Worm (Caenorhabditis elegans) whole organism, late embryonic: Measurements from ENCODE around the gene dpy-31.
A peak's percentile ranks its signal among the peaks of the same experiment; 100 is the strongest.

Experiments used
- C38D4.7 ChIP-seq: fragments of 200-800 bp; sonication (Bioruptor generic); optimal IDR thresholded peaks from 2 replicates; lab custom pipeline; 2018; ENCODE audit warnings: mild to moderate bottlenecking, missing genetic modification characterization, moderate library complexity, missing compliant biosample characterization
- F13H6.1 ChIP-seq: sonication (generic microtip); optimal IDR thresholded peaks from 2 replicates; lab custom pipeline; 2016; ENCODE audit warnings: missing genetic modification characterization, missing compliant biosample characterization
- Y22D7AL.16 ChIP-seq: sonication (generic microtip); optimal IDR thresholded peaks from 2 replicates; lab custom pipeline; 2016; ENCODE audit warnings: missing genetic modification characterization, missing compliant biosample characterization
- ahr-1 ChIP-seq: sonication (generic microtip); optimal IDR thresholded peaks from 2 replicates; lab custom pipeline; 2016; ENCODE audit warnings: missing genetic modification characterization, missing compliant biosample characterization
- ceh-14 ChIP-seq: sonication (generic microtip); optimal IDR thresholded peaks from 2 replicates; lab custom pipeline; 2016; ENCODE audit warnings: missing genotype, missing genetic modification characterization, missing compliant biosample characterization
- ceh-19 ChIP-seq: fragments of 200-800 bp; sonication (Bioruptor generic); optimal IDR thresholded peaks from 2 replicates; lab custom pipeline; 2018; ENCODE audit warnings: mild to moderate bottlenecking, missing genetic modification characterization, missing compliant biosample characterization
- ceh-2 ChIP-seq: sonication (generic microtip); optimal IDR thresholded peaks from 2 replicates; lab custom pipeline; 2016; ENCODE audit warnings: missing genotype, missing genetic modification characterization, missing compliant biosample characterization
- ceh-22 ChIP-seq: sonication (generic microtip); optimal IDR thresholded peaks from 2 replicates; lab custom pipeline; 2017; ENCODE audit warnings: missing biosample characterization, missing genetic modification characterization
- ceh-24 ChIP-seq: sonication (generic microtip); optimal IDR thresholded peaks from 2 replicates; lab custom pipeline; 2016; ENCODE audit warnings: mild to moderate bottlenecking, missing genetic modification characterization, missing compliant biosample characterization
- ceh-30 ChIP-seq: fragments of 150-350 bp; optimal IDR thresholded peaks from 2 replicates; lab custom pipeline; 2014; ENCODE audit warnings: missing biosample characterization, missing genetic modification characterization
- ceh-31 ChIP-seq: sonication (generic microtip); optimal IDR thresholded peaks from 2 replicates; lab custom pipeline; 2016; ENCODE audit warnings: missing genetic modification characterization, missing compliant biosample characterization
- ceh-34 ChIP-seq: sonication (generic microtip); optimal IDR thresholded peaks from 2 replicates; lab custom pipeline; 2016; ENCODE audit warnings: mild to moderate bottlenecking, missing genetic modification characterization, missing compliant biosample characterization
- ceh-45 ChIP-seq: fragments of 200-800 bp; sonication (Bioruptor generic); IDR thresholded peaks from 2 replicates; pipeline ENCODE4 v1.3.6; 2022; ENCODE audit warnings: missing genetic modification reagents, missing genetic modification characterization, missing compliant biosample characterization
- ceh-6 ChIP-seq: fragments of 200-800 bp; sonication (Bioruptor generic); optimal IDR thresholded peaks from 2 replicates; lab custom pipeline; 2018; ENCODE audit warnings: mild to moderate bottlenecking, missing genetic modification characterization, missing compliant biosample characterization
- dmd-4 ChIP-seq: sonication (generic microtip); optimal IDR thresholded peaks from 2 replicates; lab custom pipeline; 2016; ENCODE audit warnings: borderline replicate concordance, missing genetic modification characterization, missing compliant biosample characterization
- dve-1 ChIP-seq: sonication (generic microtip); optimal IDR thresholded peaks from 2 replicates; lab custom pipeline; 2017; ENCODE audit warnings: antibody characterized with exemption, mild to moderate bottlenecking, missing genetic modification characterization, missing compliant biosample characterization
- elt-2 ChIP-seq: sonication (generic microtip); optimal IDR thresholded peaks from 2 replicates; lab custom pipeline; 2016; ENCODE audit warnings: missing genetic modification reagents, missing genetic modification characterization, missing compliant biosample characterization
- ets-4 ChIP-seq: sonication (generic microtip); optimal IDR thresholded peaks from 2 replicates; lab custom pipeline; 2016; ENCODE audit warnings: missing genetic modification characterization, missing compliant biosample characterization
- eyg-1 ChIP-seq: sonication (generic microtip); optimal IDR thresholded peaks from 2 replicates; lab custom pipeline; 2016; ENCODE audit warnings: missing genotype, missing genetic modification characterization, missing compliant biosample characterization
- fax-1 ChIP-seq: sonication (generic microtip); optimal IDR thresholded peaks from 2 replicates; lab custom pipeline; 2016; ENCODE audit warnings: missing genotype, missing genetic modification characterization, missing compliant biosample characterization
- fkh-10 ChIP-seq: fragments of 150-350 bp; optimal IDR thresholded peaks from 2 replicates; lab custom pipeline; 2014; ENCODE audit warnings: missing biosample characterization, missing genetic modification reagents, missing genetic modification characterization
- gmeb-2 ChIP-seq: sonication (generic microtip); optimal IDR thresholded peaks from 2 replicates; lab custom pipeline; 2016; ENCODE audit warnings: missing genetic modification characterization, inconsistent platforms, missing compliant biosample characterization
- hlh-30 ChIP-seq: sonication (generic microtip); optimal IDR thresholded peaks from 2 replicates; lab custom pipeline; 2017; ENCODE audit warnings: antibody characterized with exemption, missing genetic modification characterization, missing compliant biosample characterization; ENCODE audit not compliant: insufficient read depth
- hlh-8 ChIP-seq: sonication (generic microtip); optimal IDR thresholded peaks from 2 replicates; lab custom pipeline; 2016; ENCODE audit warnings: missing genotype, missing genetic modification characterization, missing compliant biosample characterization
- lim-6 ChIP-seq: sonication (generic microtip); optimal IDR thresholded peaks from 2 replicates; lab custom pipeline; 2016; ENCODE audit warnings: missing genetic modification characterization, missing compliant biosample characterization
- lin-11 ChIP-seq: fragments of 200-800 bp; sonication (Bioruptor generic); optimal IDR thresholded peaks from 2 replicates; lab custom pipeline; 2018; ENCODE audit warnings: mild to moderate bottlenecking, missing genetic modification characterization, missing compliant biosample characterization
- madf-2 ChIP-seq: sonication (generic microtip); optimal IDR thresholded peaks from 2 replicates; lab custom pipeline; 2017; ENCODE audit warnings: missing genetic modification characterization, missing compliant biosample characterization
- nfya-1 ChIP-seq: sonication (generic microtip); optimal IDR thresholded peaks from 2 replicates; lab custom pipeline; 2017; ENCODE audit warnings: missing genetic modification characterization, mild to moderate bottlenecking, missing compliant biosample characterization, antibody characterized with exemption, moderate library complexity
- odd-2 ChIP-seq: sonication (generic microtip); optimal IDR thresholded peaks from 2 replicates; lab custom pipeline; 2017; ENCODE audit warnings: antibody characterized with exemption, mild to moderate bottlenecking, missing genetic modification characterization, missing compliant biosample characterization
- pag-3 ChIP-seq: sonication (generic microtip); optimal IDR thresholded peaks from 2 replicates; lab custom pipeline; 2016; ENCODE audit warnings: missing compliant biosample characterization, missing genetic modification characterization, borderline replicate concordance
- pat-9 ChIP-seq: fragments of 200-800 bp; sonication (Bioruptor generic); optimal IDR thresholded peaks from 2 replicates; lab custom pipeline; 2018; ENCODE audit warnings: mild to moderate bottlenecking, missing genetic modification characterization, moderate library complexity, missing compliant biosample characterization
- pha-2 ChIP-seq: sonication (generic microtip); optimal IDR thresholded peaks from 2 replicates; lab custom pipeline; 2017; ENCODE audit warnings: mild to moderate bottlenecking, missing genetic modification characterization, missing compliant biosample characterization
- pha-4 ChIP-seq: fragments of 150-350 bp; optimal IDR thresholded peaks from 2 replicates; lab custom pipeline; 2018; ENCODE audit warnings: missing biosample characterization, missing genetic modification reagents, missing genetic modification characterization
- pqm-1 ChIP-seq: sonication (generic microtip); optimal IDR thresholded peaks from 2 replicates; lab custom pipeline; 2016; ENCODE audit warnings: missing genetic modification characterization, missing compliant biosample characterization
- ref-2 ChIP-seq: sonication (generic microtip); optimal IDR thresholded peaks from 2 replicates; lab custom pipeline; 2016; ENCODE audit warnings: missing genetic modification characterization, missing compliant biosample characterization
- rnt-1 ChIP-seq: sonication (generic microtip); optimal IDR thresholded peaks from 2 replicates; lab custom pipeline; 2016; ENCODE audit warnings: missing genetic modification characterization, missing compliant biosample characterization
- sdc-2 ChIP-seq: sonication (generic microtip); optimal IDR thresholded peaks from 2 replicates; lab custom pipeline; 2016; ENCODE audit warnings: missing genotype, missing genetic modification characterization, missing compliant biosample characterization
- sox-2 ChIP-seq: fragments of 200-800 bp; sonication (Bioruptor generic); IDR thresholded peaks from 2 replicates; pipeline ENCODE4 v1.3.6; 2022; ENCODE audit warnings: missing genetic modification reagents, missing genetic modification characterization, missing compliant biosample characterization
- sox-4 ChIP-seq: sonication (generic microtip); optimal IDR thresholded peaks from 2 replicates; lab custom pipeline; 2017; ENCODE audit warnings: mild to moderate bottlenecking, missing genetic modification characterization, inconsistent platforms, missing compliant biosample characterization
- syd-9 ChIP-seq: sonication (generic microtip); optimal IDR thresholded peaks from 2 replicates; lab custom pipeline; 2016; ENCODE audit warnings: mild to moderate bottlenecking, missing genetic modification characterization, moderate library complexity, missing compliant biosample characterization
- tbx-2 ChIP-seq: sonication (generic microtip); optimal IDR thresholded peaks from 2 replicates; lab custom pipeline; 2016; ENCODE audit warnings: missing genetic modification characterization, missing compliant biosample characterization
- tbx-7 ChIP-seq: sonication (generic microtip); optimal IDR thresholded peaks from 2 replicates; lab custom pipeline; 2016; ENCODE audit warnings: missing genotype, missing genetic modification characterization, missing compliant biosample characterization
- ttx-3 ChIP-seq: sonication (generic microtip); optimal IDR thresholded peaks from 2 replicates; lab custom pipeline; 2016; ENCODE audit warnings: missing genetic modification reagents, missing genetic modification characterization, missing compliant biosample characterization
- unc-3 ChIP-seq, 2 experiments: fragments of 200-800 bp in 1 of 2; sonication (Bioruptor generic) in 1 of 2; sonication (generic microtip) in 1 of 2; conservative IDR thresholded peaks in 1 of 2; optimal IDR thresholded peaks in 1 of 2; 2 replicates each; pipeline versions ENCODE4 v1.3.6 to Lab custom; 2016 to 2022; ENCODE audit warnings: missing compliant biosample characterization in 2 of 2, missing genetic modification characterization in 2 of 2, missing genetic modification reagents in 1 of 2
- unc-42 ChIP-seq: sonication (generic microtip); optimal IDR thresholded peaks from 2 replicates; lab custom pipeline; 2016; ENCODE audit warnings: missing genotype, missing genetic modification characterization, missing compliant biosample characterization
- unc-55 ChIP-seq: sonication (generic microtip); optimal IDR thresholded peaks from 2 replicates; lab custom pipeline; 2017; ENCODE audit warnings: missing biosample characterization, missing genetic modification reagents, missing genetic modification characterization
- unc-86 ChIP-seq: sonication (generic microtip); optimal IDR thresholded peaks from 2 replicates; lab custom pipeline; 2016; ENCODE audit warnings: missing genetic modification characterization, missing compliant biosample characterization
- zip-5 ChIP-seq: sonication (generic microtip); optimal IDR thresholded peaks from 2 replicates; lab custom pipeline; 2016; ENCODE audit warnings: missing genetic modification characterization, missing compliant biosample characterization
- ztf-16 ChIP-seq: sonication (generic microtip); optimal IDR thresholded peaks from 2 replicates; lab custom pipeline; 2017; ENCODE audit warnings: missing genetic modification characterization, missing compliant biosample characterization

dpy-31 gene

ce11 chrIII:7197973-7198372 is 4.0 kb upstream of the dpy-31 start, which contains the start of gene exos-9:
Gene exos-9, minus strand, starts transcription at chrIII:7198073.
- no peak for TF ChIP-seq ceh-31
- no peak for TF ChIP-seq madf-2 (tag; lab: Kevin White, UChicago)
- TF ChIP-seq C38D4.7: no peak
- TF ChIP-seq lin-11 (tag; lab: Kevin White, UChicago): no peak
- TF ChIP-seq pag-3 (tag; lab: Kevin White, UChicago): no peak
- no peak for TF ChIP-seq ztf-16 (tag; lab: Kevin White, UChicago)
- no peak for TF ChIP-seq pha-2 (tag; lab: Kevin White, UChicago)
- TF ChIP-seq ceh-2 (tag; lab: Kevin White, UChicago): no peak
- TF ChIP-seq ceh-6 (GFP tag; lab: Kevin White, UChicago): no peak
- TF ChIP-seq ceh-30 (tag; lab: Kevin White, UChicago): no peak
- no peak for TF ChIP-seq tbx-2 (tag; lab: Kevin White, UChicago)
- TF ChIP-seq tbx-7 (tag; lab: Kevin White, UChicago): no peak
- TF ChIP-seq hlh-30: no peak
- TF ChIP-seq ceh-45 (GFP tag; lab: Robert Waterston, UW): no peak
- TF ChIP-seq odd-2 (tag; lab: Kevin White, UChicago): no peak
- TF ChIP-seq F13H6.1 (tag; lab: Kevin White, UChicago): no peak
- no peak for TF ChIP-seq gmeb-2 (tag; lab: Kevin White, UChicago)
- TF ChIP-seq rnt-1 (tag; lab: Kevin White, UChicago): no peak

ce11 chrIII:7198838-7199237 is 3.2 kb upstream of the dpy-31 start, which contains the start of gene pfd-5:
Gene pfd-5, minus strand, starts transcription at chrIII:7198884.
- TF ChIP-seq ceh-22 (tag; lab: Kevin White, UChicago): no peak
- TF ChIP-seq madf-2 (tag; lab: Kevin White, UChicago): peak; percentile 20
- peak; percentile 94 for TF ChIP-seq hlh-8 (tag; lab: Kevin White, UChicago)
- peak; percentile 46 for TF ChIP-seq nfya-1 (tag; lab: Kevin White, UChicago)
- TF ChIP-seq dve-1 (tag; lab: Kevin White, UChicago): no peak
- TF ChIP-seq gmeb-2 (tag; lab: Kevin White, UChicago): peak; percentile 18
- TF ChIP-seq ahr-1: peak; percentile 20
- peak; percentile 73 for TF ChIP-seq ceh-14 (tag; lab: Kevin White, UChicago)
- TF ChIP-seq ceh-30 (tag; lab: Kevin White, UChicago): no peak
- TF ChIP-seq pag-3 (tag; lab: Kevin White, UChicago): no peak
- no peak for TF ChIP-seq Y22D7AL.16 (tag; lab: Kevin White, UChicago)
- no peak for TF ChIP-seq ceh-6 (GFP tag; lab: Kevin White, UChicago)
- TF ChIP-seq pqm-1 (tag; lab: Kevin White, UChicago): peak; percentile 58
- TF ChIP-seq eyg-1 (tag; lab: Kevin White, UChicago): peak; percentile 29
- TF ChIP-seq ttx-3 (tag; lab: Kevin White, UChicago): no peak
- no peak for TF ChIP-seq fkh-10 (GFP tag; lab: Kevin White, UChicago)
- TF ChIP-seq fax-1 (tag; lab: Kevin White, UChicago): peak; percentile 74
- no peak for TF ChIP-seq unc-55 (GFP tag; lab: Kevin White, UChicago)
- TF ChIP-seq ets-4 (tag; lab: Kevin White, UChicago): peak; percentile 90
- TF ChIP-seq tbx-7 (tag; lab: Kevin White, UChicago): peak; percentile 90
- TF ChIP-seq ref-2 (tag; lab: Kevin White, UChicago): peak; percentile 84
- peak; percentile 47 for TF ChIP-seq rnt-1 (tag; lab: Kevin White, UChicago)
- TF ChIP-seq unc-86 (tag; lab: Kevin White, UChicago): peak; percentile 51
- TF ChIP-seq pat-9 (tag; lab: Kevin White, UChicago): no peak
- peak; percentile 69 for TF ChIP-seq elt-2 (tag; lab: Kevin White, UChicago)
- peak; percentile 21 for TF ChIP-seq sdc-2 (tag; lab: Kevin White, UChicago)
- TF ChIP-seq zip-5 (tag; lab: Kevin White, UChicago): peak; percentile 90
- TF ChIP-seq ceh-19 (GFP tag; lab: Kevin White, UChicago): no peak
- TF ChIP-seq lim-6 (tag; lab: Kevin White, UChicago): peak; percentile 51
- TF ChIP-seq ztf-16 (tag; lab: Kevin White, UChicago): peak; percentile 43
- TF ChIP-seq ceh-34 (tag; lab: Kevin White, UChicago): no peak
- no peak for TF ChIP-seq sox-4 (tag; lab: Kevin White, UChicago)
- TF ChIP-seq F13H6.1 (tag; lab: Kevin White, UChicago): no peak
- no peak for TF ChIP-seq sox-2
- no peak for TF ChIP-seq ceh-24 (tag; lab: Kevin White, UChicago)
- TF ChIP-seq syd-9 (tag; lab: Kevin White, UChicago): no peak
- no peak for TF ChIP-seq dmd-4
- no peak; the same call in 1 of the 2 replicates for TF ChIP-seq unc-3 (GFP tag; conservative IDR thresholded peaks at IDR 0.05; lab: Robert Waterston, UW)
- peak; percentile 12 for TF ChIP-seq unc-3 (tag; optimal IDR thresholded peaks at IDR 0.05; lab: Kevin White, UChicago)
- peak; percentile 91 for TF ChIP-seq ceh-31
- TF ChIP-seq pha-4 (tag; lab: Kevin White, UChicago): no peak
- peak; percentile 23 for TF ChIP-seq unc-42 (tag; lab: Kevin White, UChicago)
